Fruit fly (Drosophila melanogaster) whole organism, embryonic: ENCODE results near the gene kri.

ENCODE experiments used
- Abd-B ChIP-seq: fragments of 200-800 bp; sonication (Bioruptor generic); optimal IDR thresholded peaks from 2 replicates; lab custom pipeline; 2018; ENCODE audit warnings: missing biosample characterization, mild to moderate bottlenecking, missing genetic modification characterization, moderate library complexity
- Aef1 ChIP-seq: fragments of 200-800 bp; sonication (Bioruptor generic); IDR thresholded peaks from 3 replicates; pipeline ENCODE4 v1.3.6; 2022; ENCODE audit warnings: missing biosample characterization, missing genetic modification characterization
- Bgb ChIP-seq: fragments of 200-800 bp; sonication (Bioruptor generic); IDR thresholded peaks from 2 replicates; pipeline ENCODE4 v1.3.6; 2022; ENCODE audit warnings: missing biosample characterization, missing genetic modification characterization; ENCODE audit not compliant: partially characterized antibody
- BtbVII ChIP-seq: fragments of 200-800 bp; sonication (Bioruptor generic); optimal IDR thresholded peaks from 3 replicates; lab custom pipeline; 2017; ENCODE audit warnings: missing biosample characterization, mild to moderate bottlenecking, missing genetic modification characterization
- CG11695 ChIP-seq: fragments of 200-800 bp; sonication (Bioruptor generic); IDR thresholded peaks from 3 replicates; pipeline ENCODE4 v1.3.6; 2022; ENCODE audit warnings: missing biosample characterization, missing genetic modification characterization
- CG13296 ChIP-seq: fragments of 200-800 bp; sonication (Bioruptor generic); optimal IDR thresholded peaks from 3 replicates; lab custom pipeline; 2018; ENCODE audit warnings: missing biosample characterization, mild to moderate bottlenecking, missing genetic modification characterization
- CG15011 ChIP-seq: fragments of 200-800 bp; sonication (Bioruptor generic); optimal IDR thresholded peaks from 3 replicates; lab custom pipeline; 2018; ENCODE audit warnings: missing biosample characterization, mild to moderate bottlenecking, missing genetic modification characterization
- CG15696 ChIP-seq: fragments of 200-800 bp; sonication (Bioruptor generic); optimal IDR thresholded peaks from 2 replicates; lab custom pipeline; 2019; ENCODE audit warnings: missing biosample characterization, mild to moderate bottlenecking, missing genetic modification characterization, moderate library complexity
- CG17186 ChIP-seq: fragments of 200-800 bp; sonication (Bioruptor generic); optimal IDR thresholded peaks from 3 replicates; lab custom pipeline; 2017; ENCODE audit warnings: missing biosample characterization, missing genetic modification reagents, missing genetic modification characterization
- CG17829 ChIP-seq: fragments of 200-800 bp; optimal IDR thresholded peaks from 2 replicates; lab custom pipeline; 2019; ENCODE audit warnings: missing biosample characterization, mild to moderate bottlenecking, missing genetic modification characterization, moderate library complexity
- CG2202 ChIP-seq: fragments of 200-800 bp; sonication (Bioruptor generic); optimal IDR thresholded peaks from 2 replicates; lab custom pipeline; 2018; ENCODE audit warnings: missing biosample characterization, mild to moderate bottlenecking, missing genetic modification characterization
- CG33213 ChIP-seq: fragments of 200-800 bp; sonication (Bioruptor generic); optimal IDR thresholded peaks from 3 replicates; lab custom pipeline; 2016; ENCODE audit warnings: missing biosample characterization, missing genetic modification characterization
- CG34376 ChIP-seq: fragments of 200-800 bp; sonication (Bioruptor generic); optimal IDR thresholded peaks from 2 replicates; lab custom pipeline; 2018; ENCODE audit warnings: missing biosample characterization, mild to moderate bottlenecking, missing genetic modification characterization
- CG4328 ChIP-seq: fragments of 200-800 bp; sonication (Bioruptor generic); optimal IDR thresholded peaks from 3 replicates; lab custom pipeline; 2017; ENCODE audit warnings: missing biosample characterization, missing genetic modification reagents, missing genetic modification characterization
- CG6813 ChIP-seq: fragments of 200-800 bp; sonication (Bioruptor generic); optimal IDR thresholded peaks from 2 replicates; lab custom pipeline; 2017; ENCODE audit warnings: missing biosample characterization, missing genetic modification characterization, mild to moderate bottlenecking, moderate library complexity, missing genetic modification reagents
- CG6854 ChIP-seq: fragments of 200-800 bp; sonication (Bioruptor generic); optimal IDR thresholded peaks from 3 replicates; lab custom pipeline; 2017; ENCODE audit warnings: missing biosample characterization, mild to moderate bottlenecking, missing genetic modification characterization
- CG7357 ChIP-seq: fragments of 200-800 bp; sonication (Bioruptor generic); IDR thresholded peaks from 3 replicates; pipeline ENCODE4 v1.3.6; 2022; ENCODE audit warnings: missing biosample characterization, missing genetic modification characterization
- CG7372 ChIP-seq: fragments of 200-800 bp; sonication (Bioruptor generic); IDR thresholded peaks from 2 replicates; pipeline ENCODE4 v1.3.6; 2022; ENCODE audit warnings: missing biosample characterization, missing genetic modification characterization
- CG8388 ChIP-seq: fragments of 200-800 bp; sonication (Bioruptor generic); optimal IDR thresholded peaks from 2 replicates; lab custom pipeline; 2019; ENCODE audit warnings: missing biosample characterization, mild to moderate bottlenecking, missing genetic modification characterization, moderate library complexity
- D ChIP-seq, 2 experiments: fragments of 200-800 bp in 1 of 2; fragments of >200 bp in 1 of 2; sonication (Bioruptor generic) in 1 of 2; optimal IDR thresholded peaks; 2 replicates in 1 of 2; 3 replicates in 1 of 2; lab custom pipeline; 2017; ENCODE audit warnings: mild to moderate bottlenecking in 1 of 2, missing biosample characterization in 1 of 2, missing genetic modification characterization in 1 of 2, missing genetic modification reagents in 1 of 2
- Deaf1 ChIP-seq: fragments of 200-800 bp; optimal IDR thresholded peaks from 3 replicates; lab custom pipeline; 2019; ENCODE audit warnings: missing biosample characterization, mild to moderate bottlenecking, missing genetic modification characterization, moderate library complexity
- Dref ChIP-seq: fragments of 200-800 bp; sonication (Bioruptor generic); IDR thresholded peaks from 2 replicates; pipeline ENCODE4 v1.3.6; 2022; ENCODE audit warnings: missing biosample characterization, missing genetic modification characterization
- ERR ChIP-seq: fragments of 200-800 bp; sonication (Bioruptor generic); optimal IDR thresholded peaks from 2 replicates; lab custom pipeline; 2016; ENCODE audit warnings: missing biosample characterization, missing genetic modification characterization
- HLH4C ChIP-seq: fragments of 200-800 bp; sonication (Bioruptor generic); IDR thresholded peaks from 3 replicates; pipeline ENCODE4 v1.3.6; 2022; ENCODE audit warnings: missing biosample characterization, missing genetic modification characterization; ENCODE audit not compliant: partially characterized antibody
- Hand ChIP-seq: fragments of 200-800 bp; sonication (Bioruptor generic); optimal IDR thresholded peaks from 2 replicates; lab custom pipeline; 2017; ENCODE audit warnings: mild to moderate bottlenecking, missing biosample characterization, missing genetic modification reagents, missing genetic modification characterization
- Hr39 ChIP-seq: fragments of >200 bp; optimal IDR thresholded peaks from 2 replicates; lab custom pipeline; 2017
- Hsf ChIP-seq: fragments of 200-800 bp; sonication (Bioruptor generic); optimal IDR thresholded peaks from 3 replicates; lab custom pipeline; 2016; ENCODE audit warnings: missing biosample characterization, missing genetic modification characterization
- Kr ChIP-seq: fragments of 200-800 bp; sonication (Bioruptor generic); optimal IDR thresholded peaks from 2 replicates; lab custom pipeline; 2017; ENCODE audit warnings: missing biosample characterization, mild to moderate bottlenecking, missing genetic modification characterization
- MTF-1 ChIP-seq: fragments of 200-800 bp; sonication (Bioruptor generic); optimal IDR thresholded peaks from 2 replicates; lab custom pipeline; 2018; ENCODE audit warnings: missing biosample characterization, mild to moderate bottlenecking, missing genetic modification characterization, borderline replicate concordance
- NC2β ChIP-seq: fragments of 200-800 bp; sonication (Bioruptor generic); optimal IDR thresholded peaks from 2 replicates; lab custom pipeline; 2016; ENCODE audit warnings: missing biosample characterization, missing genetic modification characterization
- Oli ChIP-seq: fragments of 200-800 bp; sonication (Bioruptor generic); optimal IDR thresholded peaks from 2 replicates; lab custom pipeline; 2018; ENCODE audit warnings: missing biosample characterization, mild to moderate bottlenecking, missing genetic modification characterization, moderate library complexity
- Optix ChIP-seq: fragments of 200-800 bp; sonication (Bioruptor generic); IDR thresholded peaks from 3 replicates; pipeline ENCODE4 v1.3.6; 2022; ENCODE audit warnings: missing biosample characterization, missing genetic modification characterization
- Poxn ChIP-seq: fragments of 200-800 bp; sonication (Bioruptor generic); IDR thresholded peaks from 2 replicates; pipeline ENCODE4 v1.3.6; 2022; ENCODE audit warnings: missing biosample characterization, missing genetic modification characterization
- al ChIP-seq: fragments of 200-800 bp; sonication (Bioruptor generic); IDR thresholded peaks from 2 replicates; pipeline ENCODE4 v1.3.6; 2022; ENCODE audit warnings: missing biosample characterization, missing genetic modification characterization
- bigmax ChIP-seq: fragments of 200-800 bp; sonication (Bioruptor generic); optimal IDR thresholded peaks from 2 replicates; lab custom pipeline; 2018; ENCODE audit warnings: missing biosample characterization, mild to moderate bottlenecking, missing genetic modification characterization
- fd102C ChIP-seq: fragments of 200-800 bp; sonication (Bioruptor generic); optimal IDR thresholded peaks from 2 replicates; lab custom pipeline; 2018; ENCODE audit warnings: missing biosample characterization, mild to moderate bottlenecking, missing genetic modification characterization, moderate library complexity
- gce ChIP-seq: fragments of 200-800 bp; sonication (Bioruptor generic); IDR thresholded peaks from 3 replicates; pipeline ENCODE4 v1.3.6; 2022; ENCODE audit warnings: missing biosample characterization, missing genetic modification characterization
- hkb ChIP-seq, 2 experiments: fragments of 200-800 bp in 1 of 2; fragments of >200 bp in 1 of 2; sonication (Bioruptor generic) in 1 of 2; IDR thresholded peaks in 1 of 2; optimal IDR thresholded peaks in 1 of 2; 2 replicates each; pipeline versions ENCODE4 v1.3.6 to Lab custom; 2017 to 2022; ENCODE audit warnings: missing biosample characterization in 1 of 2, missing genetic modification characterization in 1 of 2
- ind ChIP-seq: fragments of 200-800 bp; sonication (Bioruptor generic); optimal IDR thresholded peaks from 3 replicates; lab custom pipeline; 2016; ENCODE audit warnings: missing biosample characterization, missing genetic modification characterization
- klu ChIP-seq: fragments of 200-800 bp; sonication (Bioruptor generic); IDR thresholded peaks from 2 replicates; pipeline ENCODE4 v1.3.6; 2022; ENCODE audit warnings: missing biosample characterization, missing genetic modification characterization
- psq ChIP-seq: fragments of 200-800 bp; sonication (Bioruptor generic); optimal IDR thresholded peaks from 2 replicates; lab custom pipeline; 2017; ENCODE audit warnings: missing biosample characterization, missing genetic modification characterization
- ro ChIP-seq: fragments of 200-800 bp; sonication (Bioruptor generic); IDR thresholded peaks from 2 replicates; pipeline ENCODE4 v1.3.6; 2022; ENCODE audit warnings: missing biosample characterization, missing genetic modification characterization
- row ChIP-seq: fragments of 200-800 bp; sonication (Bioruptor generic); IDR thresholded peaks from 3 replicates; pipeline ENCODE4 v1.3.6; 2022; ENCODE audit warnings: missing biosample characterization, missing genetic modification characterization
- scrt ChIP-seq: fragments of 200-800 bp; sonication (Bioruptor generic); optimal IDR thresholded peaks from 2 replicates; lab custom pipeline; 2018; ENCODE audit warnings: missing biosample characterization, mild to moderate bottlenecking, missing genetic modification characterization, moderate library complexity
- sd ChIP-seq: fragments of 200-800 bp; sonication (Bioruptor generic); optimal IDR thresholded peaks from 3 replicates; lab custom pipeline; 2018; ENCODE audit warnings: missing biosample characterization, mild to moderate bottlenecking, missing genetic modification characterization, moderate library complexity
- trh ChIP-seq: fragments of 200-800 bp; sonication (Bioruptor generic); optimal IDR thresholded peaks from 2 replicates; lab custom pipeline; 2016; ENCODE audit warnings: missing biosample characterization, missing genetic modification characterization
- wdn ChIP-seq: fragments of 200-800 bp; sonication (Bioruptor generic); IDR thresholded peaks from 2 replicates; pipeline ENCODE4 v1.3.6; 2022; ENCODE audit warnings: missing biosample characterization, missing genetic modification characterization
- wek ChIP-seq: fragments of 200-800 bp; sonication (Bioruptor generic); optimal IDR thresholded peaks from 3 replicates; lab custom pipeline; 2018; ENCODE audit warnings: missing biosample characterization, mild to moderate bottlenecking, missing genetic modification characterization, moderate library complexity
- zen ChIP-seq: fragments of 200-800 bp; sonication (Bioruptor generic); optimal IDR thresholded peaks from 3 replicates; lab custom pipeline; 2018; ENCODE audit warnings: missing biosample characterization, mild to moderate bottlenecking, missing genetic modification characterization, moderate library complexity

kri gene

DNA sequence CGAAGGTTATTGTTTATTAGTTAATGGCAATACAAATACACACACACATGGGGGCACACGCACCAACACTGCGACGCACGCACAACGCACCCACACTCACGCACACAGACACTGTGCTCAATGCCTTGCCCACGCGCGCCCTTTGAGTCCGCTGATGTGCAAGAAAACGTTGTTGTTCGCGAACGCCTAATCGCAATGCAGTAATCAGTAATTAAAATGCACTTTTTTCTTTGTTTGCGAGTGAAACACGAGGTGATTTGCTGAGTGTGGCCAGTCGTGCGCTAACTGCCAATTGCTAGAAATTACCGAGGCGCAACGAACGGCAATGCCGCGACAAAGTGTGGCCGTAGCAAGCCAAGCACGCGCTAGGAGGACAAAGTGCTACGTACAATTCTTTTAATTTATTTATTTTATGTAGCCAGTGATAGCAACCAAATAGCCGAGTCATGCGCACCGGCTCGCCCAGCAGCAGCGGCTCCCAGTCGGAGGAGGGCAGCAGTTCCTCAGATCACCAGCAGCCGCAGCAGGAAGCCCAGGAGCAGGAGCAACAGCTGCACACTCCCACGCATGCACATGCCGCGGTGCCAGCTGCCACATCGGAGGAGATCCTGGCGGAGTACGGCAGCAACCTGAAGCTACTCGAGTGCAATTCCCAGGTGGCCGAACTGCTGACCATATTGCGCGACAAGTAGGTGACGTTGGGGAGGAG lies at the start of gene kri, which contains the start of gene S6k (continued):
- TF ChIP-seq Dref (GFP tag; lab: Robert Waterston, UW) (peak; percentile 45), bigmax (GFP tag; lab: Kevin White, UChicago) (peak; percentile 46), Hand (GFP tag; lab: Kevin White, UChicago) (no peak), Deaf1 (peak; percentile 82), trh (GFP tag; lab: Kevin White, UChicago) (no peak), Poxn (no peak), ro (GFP tag; lab: Robert Waterston, UW) (no peak), CG11695 (no peak), CG6854 (GFP tag; lab: Kevin White, UChicago) (peak; percentile 8), BtbVII (no peak), wdn (GFP tag; lab: Robert Waterston, UW) (no peak), NC2β (GFP tag; lab: Kevin White, UChicago) (peak; percentile 37), CG34376 (peak; percentile 52), wek (GFP tag; lab: Kevin White, UChicago) (peak; percentile 17), hkb (optimal IDR thresholded peaks at IDR 0.05; lab: Kevin White, UChicago) (no peak), hkb (GFP tag; IDR thresholded peaks at IDR 0.05; lab: Robert Waterston, UW) (no peak), fd102C (GFP tag; lab: Kevin White, UChicago) (no peak), D (optimal IDR thresholded peaks at IDR 0.05; lab: Kevin White, UChicago) (no peak), D (GFP tag; optimal IDR thresholded peaks at IDR 0.05; lab: Kevin White, UChicago) (no peak), CG13296 (GFP tag; lab: Kevin White, UChicago) (peak; percentile 14), Hsf (GFP tag; lab: Kevin White, UChicago) (no peak), CG33213 (GFP tag; lab: Kevin White, UChicago) (peak; percentile 58), ind (GFP tag; lab: Kevin White, UChicago) (no peak), Abd-B (GFP tag; lab: Kevin White, UChicago) (no peak), HLH4C (GFP tag; lab: Robert Waterston, UW) (no peak), Aef1 (no peak), MTF-1 (GFP tag; lab: Kevin White, UChicago) (peak; percentile 66), scrt (peak; percentile 55), CG17829 (peak; percentile 22), CG4328 (GFP tag; lab: Kevin White, UChicago) (no peak), Kr (no peak), CG7357 (GFP tag; lab: Robert Waterston, UW) (no peak), gce (GFP tag; lab: Robert Waterston, UW) (no peak), CG17186 (GFP tag; lab: Kevin White, UChicago) (peak; percentile 89), CG8388 (no peak), CG15011 (GFP tag; lab: Kevin White, UChicago) (no peak), Optix (no peak), CG15696 (tag; lab: Kevin White, UChicago) (no peak), al (no peak), Bgb (GFP tag; lab: Robert Waterston, UW) (no peak; the same call in 1 of the 2 replicates), psq (GFP tag; lab: Kevin White, UChicago) (no peak), zen (tag; lab: Kevin White, UChicago) (peak; percentile 67), CG2202 (tag; lab: Kevin White, UChicago) (no peak), ERR (GFP tag; lab: Kevin White, UChicago) (no peak), row (0 out of 3 replicates have a peak, but pooled peaks have one; percentile 22), Hr39 (lab: Kevin White, UChicago) (no peak), Oli (tag; lab: Kevin White, UChicago) (no peak), CG7372 (GFP tag; lab: Robert Waterston, UW) (no peak), sd (tag; lab: Kevin White, UChicago) (peak; percentile 33), CG6813 (GFP tag; lab: Kevin White, UChicago) (no peak), klu (GFP tag; lab: Robert Waterston, UW) (no peak)
